Worm (Caenorhabditis elegans): ENCODE data around the gene rom-2.

The rom-2 gene

DNA sequence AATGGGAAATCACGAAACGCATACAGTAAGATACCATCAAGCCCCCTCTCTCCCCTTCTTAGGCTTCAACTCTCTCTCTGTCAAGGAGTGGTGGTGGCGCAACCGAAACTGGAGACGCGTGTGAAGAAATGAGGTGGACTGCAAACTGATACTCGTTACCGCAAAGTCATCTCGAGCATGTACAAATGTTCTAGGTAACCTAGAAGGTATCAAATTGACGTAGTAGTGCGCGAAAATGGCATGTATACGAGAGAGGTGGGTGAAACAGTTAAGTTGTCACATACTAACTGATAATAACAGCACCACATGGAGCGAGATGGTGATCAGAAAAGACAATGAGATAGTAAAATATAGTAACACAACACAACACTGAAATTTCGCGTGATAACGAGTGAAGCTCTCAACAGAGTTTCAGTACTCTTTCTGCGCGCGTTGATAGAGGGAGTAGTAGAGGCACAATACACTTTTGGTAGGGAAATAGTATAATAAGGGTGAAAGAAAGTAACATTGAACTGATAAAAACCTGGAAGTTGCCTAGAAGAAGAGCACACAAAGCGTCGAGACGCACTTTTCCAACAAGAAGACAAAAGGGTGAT is 42.8 kb upstream of the rom-2 start:
- TF ChIP-seq C17E4.6 (GFP tag; IDR thresholded peaks at IDR 0.05) (no peak), efl-1 (GFP tag; optimal IDR thresholded peaks at IDR 0.05) (no peak), attf-5 (GFP tag; optimal IDR thresholded peaks at IDR 0.05) (no peak), snpc-1.1 (tag; optimal IDR thresholded peaks at IDR 0.05; ENCODE audit: insufficient read depth) (no peak), ceh-27 (GFP tag; optimal IDR thresholded peaks at IDR 0.05) (no peak), unc-62 (GFP tag; optimal IDR thresholded peaks at IDR 0.05) (no peak), F57A8.1 (GFP tag; optimal IDR thresholded peaks at IDR 0.05) (no peak), attf-3 (GFP tag; conservative IDR thresholded peaks at IDR 0.05) (no peak), Y95B8A.8 (GFP tag; IDR thresholded peaks at IDR 0.05) (no peak), let-607 (tag; optimal IDR thresholded peaks at IDR 0.05) (peak; percentile 47 to 86), F22D6.2 (tag; optimal IDR thresholded peaks at IDR 0.05) (no peak), athp-1 (tag; optimal IDR thresholded peaks at IDR 0.05) (no peak), Y53F4B.3 (GFP tag; IDR thresholded peaks at IDR 0.05) (no peak), ets-4 (GFP tag; optimal IDR thresholded peaks at IDR 0.05) (peak; percentile 65), ccch-3 (GFP tag; optimal IDR thresholded peaks at IDR 0.05) (no peak), atf-7 (tag; optimal IDR thresholded peaks at IDR 0.05) (no peak), hmg-20 (GFP tag; IDR thresholded peaks at IDR 0.05) (no peak), B0336.3 (GFP tag; IDR thresholded peaks at IDR 0.05) (no peak), nhr-179 (tag; optimal IDR thresholded peaks at IDR 0.05) (no peak), ztf-3 (GFP tag; optimal IDR thresholded peaks at IDR 0.05) (no peak), F55B11.4 (tag; optimal IDR thresholded peaks at IDR 0.05; ENCODE audit: borderline replicate concordance, insufficient read depth) (no peak), snpc-1.3 (tag; optimal IDR thresholded peaks at IDR 0.05; ENCODE audit: insufficient read depth) (no peak), dox-1 (GFP tag; IDR thresholded peaks at IDR 0.05) (0 out of 2 replicates have a peak, but pooled peaks have one; percentile 15), tbp1 (GFP tag; optimal IDR thresholded peaks at IDR 0.05) (no peak), egl-44 (GFP tag; IDR thresholded peaks at IDR 0.05) (no peak), dpl-1 (GFP tag; optimal IDR thresholded peaks at IDR 0.05) (no peak), hmg-1.2 (GFP tag; IDR thresholded peaks at IDR 0.05) (no peak), nhr-80 (tag; optimal IDR thresholded peaks at IDR 0.05) (peak; percentile 98), nfya-1 (tag; optimal IDR thresholded peaks at IDR 0.05; ENCODE audit: borderline replicate concordance, insufficient read depth) (no peak), nfya-2 (GFP tag; IDR thresholded peaks at IDR 0.05) (no peak), lir-1 (GFP tag; conservative IDR thresholded peaks at IDR 0.05) (no peak), rcor-1 (GFP tag; IDR thresholded peaks at IDR 0.05) (no peak)

DNA sequence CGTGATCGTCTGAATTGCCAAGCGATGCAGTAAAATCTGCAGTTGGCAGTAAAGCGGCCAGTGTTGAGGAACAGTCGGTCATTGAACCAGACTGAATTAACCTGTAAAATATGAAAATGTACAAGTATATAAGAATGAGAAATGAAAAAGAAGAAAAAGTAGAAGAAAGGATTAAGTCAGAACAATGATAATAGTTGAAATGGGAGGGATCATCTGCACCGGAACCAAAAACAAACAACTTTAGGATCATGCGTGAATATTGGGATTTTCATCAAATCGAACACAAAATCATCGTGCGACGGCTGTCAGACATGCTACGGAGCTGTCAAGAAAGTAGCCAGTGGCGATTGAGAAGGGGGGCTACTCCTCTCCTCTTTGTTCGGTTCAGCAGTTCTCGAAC is 41.6 kb upstream of the rom-2 start, which contains the start of gene gei-13:
TSS of gene gei-13 (minus strand) at position 101 of the 400 bp plus-strand sequence.
- no peak for TF ChIP-seq nhr-179 (tag; optimal IDR thresholded peaks at IDR 0.05)
- TF ChIP-seq nhr-27 (tag; optimal IDR thresholded peaks at IDR 0.05), result no peak
- TF ChIP-seq akir-1 (GFP tag; optimal IDR thresholded peaks at IDR 0.05), result no peak
- TF ChIP-seq Y53G8AR.9 (GFP tag; conservative IDR thresholded peaks at IDR 0.05), result no peak
- TF ChIP-seq B0019.2 (GFP tag; conservative IDR thresholded peaks at IDR 0.05), result no peak
- no peak for TF ChIP-seq B0035.1 (tag; optimal IDR thresholded peaks at IDR 0.05)
- no peak for TF ChIP-seq egl-18 (GFP tag; IDR thresholded peaks at IDR 0.05)
- no peak for TF ChIP-seq C06A6.2 (GFP tag; conservative IDR thresholded peaks at IDR 0.05)
- no peak for TF ChIP-seq bed-2 (GFP tag; IDR thresholded peaks at IDR 0.05)
- no peak for TF ChIP-seq hlh-12 (tag; optimal IDR thresholded peaks at IDR 0.05)
- TF ChIP-seq F39B2.1 (GFP tag; IDR thresholded peaks at IDR 0.05), result no peak
- no peak for TF ChIP-seq ceh-91 (GFP tag; IDR thresholded peaks at IDR 0.05)

Measured in whole organism, young adult.